Worm (Caenorhabditis elegans): ENCODE data around the gene lsd-1.
A peak's percentile ranks its signal among the peaks of the same experiment; 100 is the strongest.

lsd-1 gene

ce11 chrX:11982065-11982464 is 33.4 kb downstream of the lsd-1 start, which contains the start of gene nhr-167:
TSS of gene nhr-167 (minus strand) at chrX:11982085.
- TF ChIP-seq C34F6.9 (tag; optimal IDR thresholded peaks at IDR 0.05) (peak; percentile 4), ceh-82 (tag; optimal IDR thresholded peaks at IDR 0.05) (no peak), zag-1 (tag; optimal IDR thresholded peaks at IDR 0.05) (no peak), elt-3 (tag; optimal IDR thresholded peaks at IDR 0.05) (no peak)

DNA sequence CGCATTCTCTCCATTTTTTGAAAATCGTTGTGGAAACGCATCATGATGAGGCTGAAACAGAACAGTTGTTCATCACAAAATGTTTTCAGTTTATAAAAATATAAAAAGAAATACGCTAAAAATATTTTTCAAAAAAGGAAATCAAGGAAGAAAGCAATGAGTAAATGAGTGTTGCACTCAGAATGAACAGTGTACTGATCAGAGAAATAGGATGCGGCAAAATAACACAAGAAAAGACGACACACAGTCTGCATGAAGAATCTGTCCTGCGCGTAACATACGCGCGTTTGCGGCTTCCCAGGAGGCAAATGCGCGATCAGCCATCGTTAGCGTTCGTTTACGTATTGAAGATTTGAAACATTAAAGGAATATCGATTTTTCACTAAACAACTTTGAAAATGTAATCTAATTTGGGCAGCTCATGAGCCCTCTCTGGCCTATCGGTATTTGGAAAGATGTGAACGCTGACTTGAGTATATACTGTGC is 35.0 kb downstream of the lsd-1 start, which contains the start of gene C49F5.3:
Gene C49F5.3 (minus strand): TSS at position 51 of the 486 bp plus-strand sequence.
- TF ChIP-seq ztf-4 (tag; optimal IDR thresholded peaks at IDR 0.05): no peak
- no peak for TF ChIP-seq sma-9 (GFP tag; optimal IDR thresholded peaks at IDR 0.05)
- TF ChIP-seq sma-9 (tag; optimal IDR thresholded peaks at IDR 0.05): no peak
- no peak for TF ChIP-seq lin-13 (GFP tag; optimal IDR thresholded peaks at IDR 0.05)
- TF ChIP-seq aly-2 (tag; optimal IDR thresholded peaks at IDR 0.05): no peak
- no peak for TF ChIP-seq nhr-6 (tag; optimal IDR thresholded peaks at IDR 0.05)
- no peak for TF ChIP-seq zag-1 (tag; optimal IDR thresholded peaks at IDR 0.05)
- TF ChIP-seq crh-2 (tag; optimal IDR thresholded peaks at IDR 0.05): no peak
- TF ChIP-seq ZK546.5 (tag; optimal IDR thresholded peaks at IDR 0.05): no peak
- no peak for TF ChIP-seq lin-39 (tag; optimal IDR thresholded peaks at IDR 0.05)
- no peak for TF ChIP-seq nhr-25 (tag; optimal IDR thresholded peaks at IDR 0.05)
- no peak for TF ChIP-seq egl-27 (tag; optimal IDR thresholded peaks at IDR 0.05)
- TF ChIP-seq fos-1 (tag; optimal IDR thresholded peaks at IDR 0.05): no peak
- no peak for TF ChIP-seq lin-11 (tag; optimal IDR thresholded peaks at IDR 0.05)
- TF ChIP-seq alr-1 (tag; optimal IDR thresholded peaks at IDR 0.05): no peak
- no peak for TF ChIP-seq nhr-10 (tag; optimal IDR thresholded peaks at IDR 0.05)
- no peak for TF ChIP-seq nhr-77 (tag; optimal IDR thresholded peaks at IDR 0.05)
- TF ChIP-seq Y55F3AM.14 (GFP tag; optimal IDR thresholded peaks at IDR 0.05): no peak
- TF ChIP-seq dmd-4 (tag; optimal IDR thresholded peaks at IDR 0.05): no peak
- no peak for TF ChIP-seq C34F6.9 (tag; optimal IDR thresholded peaks at IDR 0.05)

- no peak for TF ChIP-seq sem-4 (tag; optimal IDR thresholded peaks at IDR 0.05)
- no peak for TF ChIP-seq skn-1 (tag; optimal IDR thresholded peaks at IDR 0.05)
- no peak for TF ChIP-seq nhr-25 (tag; optimal IDR thresholded peaks at IDR 0.05)
Observed at ce11 chrX:11985887-11986286, 37.2 kb downstream of the lsd-1 start, which contains the start of gene C49F5.5. TSS of gene C49F5.5 (plus strand) at chrX:11986187.

ce11 chrX:11987900-11988364 is 39.3 kb downstream of the lsd-1 start, which contains the start of gene C49F5.6:
TSS of gene C49F5.6 (plus strand) at chrX:11988314.
- TF ChIP-seq egl-27 (tag; optimal IDR thresholded peaks at IDR 0.05) (no peak), nhr-23 (tag; optimal IDR thresholded peaks at IDR 0.05) (no peak), nhr-77 (tag; optimal IDR thresholded peaks at IDR 0.05) (no peak), nhr-10 (tag; optimal IDR thresholded peaks at IDR 0.05) (no peak), sem-4 (tag; optimal IDR thresholded peaks at IDR 0.05) (no peak)

- TF ChIP-seq gmeb-1 (tag; optimal IDR thresholded peaks at IDR 0.05) (no peak), unc-39 (tag; optimal IDR thresholded peaks at IDR 0.05) (no peak), ztf-11 (tag; optimal IDR thresholded peaks at IDR 0.05) (no peak)
Observed at ce11 chrX:11992246-11992645, 43.6 kb downstream of the lsd-1 start.

- TF ChIP-seq peb-1 (tag; optimal IDR thresholded peaks at IDR 0.05): no peak
- no peak for TF ChIP-seq skn-1 (tag; optimal IDR thresholded peaks at IDR 0.05)
- no peak for TF ChIP-seq unc-55 (GFP tag; optimal IDR thresholded peaks at IDR 0.05)
- TF ChIP-seq alr-1 (tag; optimal IDR thresholded peaks at IDR 0.05): no peak
- no peak for TF ChIP-seq nhr-11 (tag; optimal IDR thresholded peaks at IDR 0.05)
- TF ChIP-seq C34F6.9 (tag; optimal IDR thresholded peaks at IDR 0.05): no peak
- TF ChIP-seq sma-3 (GFP tag; optimal IDR thresholded peaks at IDR 0.05): no peak
- TF ChIP-seq unc-39 (tag; optimal IDR thresholded peaks at IDR 0.05): no peak
- TF ChIP-seq nhr-77 (tag; optimal IDR thresholded peaks at IDR 0.05): no peak
- TF ChIP-seq mdl-1 (tag; optimal IDR thresholded peaks at IDR 0.05): no peak
- TF ChIP-seq aly-2 (tag; optimal IDR thresholded peaks at IDR 0.05): no peak
- TF ChIP-seq nhr-6 (tag; optimal IDR thresholded peaks at IDR 0.05): no peak
- no peak for TF ChIP-seq ceh-82 (tag; optimal IDR thresholded peaks at IDR 0.05)
Observed at ce11 chrX:11992778-11993177, 44.1 kb downstream of the lsd-1 start.

Data from whole organism, L2 larva.